Worm (Caenorhabditis elegans): ENCODE results near the gene F35F11.2.

DNA sequence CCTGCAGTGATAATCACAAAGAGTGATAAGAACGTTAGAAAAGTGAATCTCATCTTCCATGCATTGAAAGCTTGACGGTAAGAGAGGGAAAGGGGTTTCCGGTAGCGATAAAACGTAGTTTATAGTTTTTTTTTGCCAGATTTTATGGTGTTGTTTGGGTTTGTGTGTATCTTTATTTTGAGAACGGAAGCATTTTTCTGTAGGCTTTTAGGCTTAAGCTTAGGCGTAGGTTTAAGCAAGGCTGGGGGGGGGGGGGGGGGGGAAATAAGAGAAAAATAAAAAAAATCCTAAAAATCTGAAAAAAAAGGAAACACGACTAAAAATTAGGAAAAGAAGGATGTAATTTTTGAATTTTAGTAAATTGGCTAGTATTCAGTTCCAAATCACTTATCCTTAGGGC, 38.8 kb downstream of the F35F11.2 start, which contains the start of gene C35B1.8:
- TF ChIP-seq pqm-1 (tag; optimal IDR thresholded peaks at IDR 0.05) (no peak), pha-4 (tag; optimal IDR thresholded peaks at IDR 0.05) (no peak), nhr-11 (tag; optimal IDR thresholded peaks at IDR 0.05) (no peak), ceh-9 (tag; optimal IDR thresholded peaks at IDR 0.05) (no peak)

All from whole organism, late embryonic.